Worm (Caenorhabditis elegans): Measurements from ENCODE around the gene tag-314.

tag-314 gene

DNA sequence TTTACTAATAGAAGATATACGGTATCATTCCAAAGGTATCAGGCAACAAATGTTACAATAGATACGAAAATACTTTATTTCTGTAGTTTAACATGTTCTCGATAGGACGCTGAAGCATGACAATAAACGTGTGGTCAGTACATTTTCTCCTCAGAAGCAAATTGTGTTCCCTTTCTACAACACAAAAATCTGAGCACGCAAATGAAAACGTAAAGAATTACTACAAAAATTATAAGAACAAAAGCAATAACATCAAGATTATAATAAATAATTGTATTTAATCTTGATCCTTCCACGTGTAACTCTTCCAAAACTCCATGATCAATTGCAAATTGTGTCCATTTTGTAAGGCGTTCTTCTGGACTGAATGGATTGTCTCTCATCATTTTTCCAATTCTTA, 48.7 kb downstream of the tag-314 start:
- TF ChIP-seq attf-6 (GFP tag; IDR thresholded peaks at IDR 0.05), result no peak
- TF ChIP-seq nfya-1 (tag; optimal IDR thresholded peaks at IDR 0.05; ENCODE audit: borderline replicate concordance, insufficient read depth), result no peak
- TF ChIP-seq ztf-3 (GFP tag; optimal IDR thresholded peaks at IDR 0.05), result no peak
- TF ChIP-seq somi-1 (GFP tag; optimal IDR thresholded peaks at IDR 0.05), result no peak
- no peak for TF ChIP-seq nhr-120 (GFP tag; IDR thresholded peaks at IDR 0.05)
- TF ChIP-seq nfya-2 (GFP tag; IDR thresholded peaks at IDR 0.05), result no peak
- no peak for TF ChIP-seq F37B4.10 (GFP tag; IDR thresholded peaks at IDR 0.05)
- no peak for TF ChIP-seq lsy-27 (tag; optimal IDR thresholded peaks at IDR 0.05; ENCODE audit: borderline replicate concordance, insufficient read depth)
- TF ChIP-seq rec-8 (tag; optimal IDR thresholded peaks at IDR 0.05), result no peak
- no peak for TF ChIP-seq gei-17 (GFP tag; optimal IDR thresholded peaks at IDR 0.05)
- TF ChIP-seq F55B11.4 (tag; optimal IDR thresholded peaks at IDR 0.05; ENCODE audit: borderline replicate concordance, insufficient read depth), result no peak
- TF ChIP-seq repo-1 (tag; optimal IDR thresholded peaks at IDR 0.05), result no peak
- no peak for TF ChIP-seq K12H6.12 (tag; optimal IDR thresholded peaks at IDR 0.05)
- TF ChIP-seq F57C9.4 (tag; optimal IDR thresholded peaks at IDR 0.05), result no peak
- TF ChIP-seq him-1 (tag; optimal IDR thresholded peaks at IDR 0.05), result no peak
- TF ChIP-seq B0035.1 (tag; optimal IDR thresholded peaks at IDR 0.05), result no peak
- no peak for TF ChIP-seq fkh-3 (tag; optimal IDR thresholded peaks at IDR 0.05)

DNA sequence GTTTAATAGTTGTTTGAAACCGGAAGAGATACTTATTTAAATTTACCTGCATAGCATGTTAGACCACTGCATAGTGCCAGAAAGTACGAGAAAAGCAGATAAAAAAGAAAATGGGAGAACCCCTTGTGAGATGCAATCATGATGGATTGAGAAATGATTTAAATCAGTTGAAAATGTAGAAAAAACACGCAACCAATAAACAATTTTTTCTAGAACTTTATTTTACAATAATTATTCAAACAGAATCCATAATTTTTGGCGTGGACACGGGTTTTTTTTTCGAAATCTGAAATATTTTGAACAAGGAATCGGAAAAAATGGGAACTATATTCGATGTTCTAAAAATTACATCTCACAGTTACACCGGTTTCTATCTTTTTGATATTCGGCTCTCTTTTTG, 49.2 kb downstream of the tag-314 start, which contains the start of gene AC3.12:
Gene AC3.12, minus strand, starts transcription at position 101 of the 400 bp plus-strand sequence.
- no peak for TF ChIP-seq mcd-1 (GFP tag; IDR thresholded peaks at IDR 0.05)
- TF ChIP-seq mxl-1 (tag; optimal IDR thresholded peaks at IDR 0.05), result no peak
- no peak for TF ChIP-seq aptf-3 (GFP tag; IDR thresholded peaks at IDR 0.05)
- no peak for TF ChIP-seq attf-5 (GFP tag; optimal IDR thresholded peaks at IDR 0.05)
- no peak for TF ChIP-seq sptf-2 (GFP tag; optimal IDR thresholded peaks at IDR 0.05)
- no peak for TF ChIP-seq F57C9.4 (tag; optimal IDR thresholded peaks at IDR 0.05)
- TF ChIP-seq Y53G8AR.9 (GFP tag; conservative IDR thresholded peaks at IDR 0.05), result no peak
- no peak for TF ChIP-seq D2030.7 (GFP tag; IDR thresholded peaks at IDR 0.05)
- no peak for TF ChIP-seq F23B12.7 (tag; optimal IDR thresholded peaks at IDR 0.05; ENCODE audit: insufficient read depth)
- no peak for TF ChIP-seq lin-35 (GFP tag; optimal IDR thresholded peaks at IDR 0.05)
- no peak for TF ChIP-seq F57A8.1 (GFP tag; optimal IDR thresholded peaks at IDR 0.05)
- no peak for TF ChIP-seq dpl-1 (GFP tag; optimal IDR thresholded peaks at IDR 0.05)
- TF ChIP-seq let-607 (tag; optimal IDR thresholded peaks at IDR 0.05), result no peak
- no peak for TF ChIP-seq ztf-3 (GFP tag; optimal IDR thresholded peaks at IDR 0.05)
- TF ChIP-seq nfya-2 (GFP tag; IDR thresholded peaks at IDR 0.05), result no peak
- TF ChIP-seq somi-1 (GFP tag; optimal IDR thresholded peaks at IDR 0.05), result no peak
- no peak for TF ChIP-seq hsf-1 (GFP tag; IDR thresholded peaks at IDR 0.05)
- no peak for TF ChIP-seq hmg-1.2 (GFP tag; IDR thresholded peaks at IDR 0.05)
- TF ChIP-seq zim-3 (tag; optimal IDR thresholded peaks at IDR 0.05), result no peak

Measured in whole organism, young adult.